Worm (Caenorhabditis elegans) whole organism, mixed stage, embryonic: ENCODE data around the gene F38H4.5.
A peak's percentile ranks its signal among the peaks of the same experiment; 100 is the strongest.

Source experiments
- M03D4.4 ChIP-seq: sonication (generic microtip); optimal IDR thresholded peaks from 2 replicates; lab custom pipeline; 2017; ENCODE audit warnings: mild to moderate bottlenecking, missing genetic modification characterization, missing compliant biosample characterization
- bed-3 ChIP-seq: fragments of 200-800 bp; sonication (Bioruptor generic); optimal IDR thresholded peaks from 3 replicates; lab custom pipeline; 2018; ENCODE audit warnings: mild to moderate bottlenecking, missing genetic modification characterization, moderate library complexity, missing compliant biosample characterization
- blmp-1 ChIP-seq: fragments of 150-350 bp; optimal IDR thresholded peaks from 2 replicates; lab custom pipeline; 2014; ENCODE audit warnings: missing biosample characterization, missing genetic modification characterization
- ceh-39 ChIP-seq: fragments of 150-350 bp; optimal IDR thresholded peaks from 2 replicates; lab custom pipeline; 2014; ENCODE audit warnings: missing biosample characterization, missing genetic modification characterization
- ceh-43 ChIP-seq: fragments of 200-800 bp; sonication (Bioruptor generic); optimal IDR thresholded peaks from 2 replicates; lab custom pipeline; 2018; ENCODE audit warnings: mild to moderate bottlenecking, missing genetic modification characterization, moderate library complexity, missing compliant biosample characterization
- ceh-83 ChIP-seq: fragments of 200-800 bp; sonication (Bioruptor generic); optimal IDR thresholded peaks from 2 replicates; lab custom pipeline; 2018; ENCODE audit warnings: mild to moderate bottlenecking, missing genetic modification characterization, missing compliant biosample characterization
- ces-1 ChIP-seq: fragments of 150-350 bp; optimal IDR thresholded peaks from 2 replicates; lab custom pipeline; 2014; ENCODE audit warnings: missing biosample characterization, missing genetic modification reagents, missing genetic modification characterization
- cnd-1 ChIP-seq: fragments of 200-800 bp; sonication (Bioruptor generic); optimal IDR thresholded peaks from 2 replicates; lab custom pipeline; 2018; ENCODE audit warnings: mild to moderate bottlenecking, missing genetic modification characterization, missing compliant biosample characterization
- drap-1 ChIP-seq: fragments of 200-800 bp; sonication (Bioruptor generic); optimal IDR thresholded peaks from 3 replicates; lab custom pipeline; 2018; ENCODE audit warnings: mild to moderate bottlenecking, missing genetic modification characterization, missing compliant biosample characterization
- elt-3 ChIP-seq: fragments of 150-350 bp; optimal IDR thresholded peaks from 2 replicates; lab custom pipeline; 2014; ENCODE audit warnings: missing biosample characterization, missing genetic modification characterization
- flh-1 ChIP-seq: fragments of 200-800 bp; sonication (Bioruptor generic); optimal IDR thresholded peaks from 2 replicates; lab custom pipeline; 2018; ENCODE audit warnings: mild to moderate bottlenecking, missing genetic modification characterization, moderate library complexity, missing compliant biosample characterization
- ham-2 ChIP-seq: fragments of 200-800 bp; sonication (Bioruptor generic); optimal IDR thresholded peaks from 2 replicates; lab custom pipeline; 2018; ENCODE audit warnings: mild to moderate bottlenecking, missing genetic modification characterization, missing compliant biosample characterization
- hlh-1 ChIP-seq: fragments of 150-350 bp; optimal IDR thresholded peaks from 2 replicates; lab custom pipeline; 2014; ENCODE audit warnings: missing biosample characterization, missing genetic modification reagents, missing genetic modification characterization
- lin-13 ChIP-seq: fragments of 150-350 bp; optimal IDR thresholded peaks from 2 replicates; lab custom pipeline; 2014; ENCODE audit warnings: missing biosample characterization, missing genetic modification characterization
- lin-32 ChIP-seq: fragments of 200-800 bp; sonication (Bioruptor generic); optimal IDR thresholded peaks from 2 replicates; lab custom pipeline; 2018; ENCODE audit warnings: mild to moderate bottlenecking, missing genetic modification characterization, missing compliant biosample characterization
- lsy-2 ChIP-seq: fragments of 150-350 bp; optimal IDR thresholded peaks from 2 replicates; lab custom pipeline; 2014; ENCODE audit warnings: missing biosample characterization, missing genetic modification characterization
- mab-5 ChIP-seq: fragments of 150-350 bp; optimal IDR thresholded peaks from 2 replicates; lab custom pipeline; 2014; ENCODE audit warnings: missing biosample characterization, missing genetic modification characterization
- mep-1 ChIP-seq: fragments of 150-350 bp; optimal IDR thresholded peaks from 2 replicates; lab custom pipeline; 2017; ENCODE audit warnings: missing biosample characterization, missing genetic modification reagents, missing genetic modification characterization, inconsistent platforms
- mls-2 ChIP-seq: sonication (generic microtip); optimal IDR thresholded peaks from 2 replicates; lab custom pipeline; 2016; ENCODE audit warnings: mild to moderate bottlenecking, missing genetic modification characterization, moderate library complexity, missing compliant biosample characterization
- nhr-12 ChIP-seq: fragments of 150-350 bp; optimal IDR thresholded peaks from 2 replicates; lab custom pipeline; 2014; ENCODE audit warnings: missing biosample characterization, missing genetic modification characterization
- nhr-2 ChIP-seq: fragments of 150-350 bp; optimal IDR thresholded peaks from 2 replicates; lab custom pipeline; 2014; ENCODE audit warnings: missing biosample characterization, missing genetic modification characterization
- nhr-237 ChIP-seq: fragments of 150-350 bp; optimal IDR thresholded peaks from 2 replicates; lab custom pipeline; 2014; ENCODE audit warnings: missing biosample characterization, missing genetic modification characterization
- nhr-76 ChIP-seq: sonication (generic microtip); optimal IDR thresholded peaks from 2 replicates; lab custom pipeline; 2017; ENCODE audit warnings: missing biosample characterization, missing genetic modification characterization
- pha-4 ChIP-seq: fragments of 150-350 bp; optimal IDR thresholded peaks from 2 replicates; lab custom pipeline; 2018; ENCODE audit warnings: missing biosample characterization, missing genetic modification reagents, missing genetic modification characterization
- sem-2 ChIP-seq: fragments of 200-800 bp; sonication (Bioruptor generic); optimal IDR thresholded peaks from 2 replicates; lab custom pipeline; 2018; ENCODE audit warnings: mild to moderate bottlenecking, missing genetic modification characterization, missing compliant biosample characterization
- snpc-4 ChIP-seq: fragments of 150-350 bp; optimal IDR thresholded peaks from 2 replicates; lab custom pipeline; 2014; ENCODE audit warnings: missing biosample characterization, missing genetic modification characterization
- sptf-1 ChIP-seq: sonication (generic microtip); optimal IDR thresholded peaks from 2 replicates; lab custom pipeline; 2017; ENCODE audit warnings: mild to moderate bottlenecking, missing genetic modification characterization, moderate library complexity, missing compliant biosample characterization
- tbx-8 ChIP-seq: fragments of 200-800 bp; sonication (Bioruptor generic); optimal IDR thresholded peaks from 2 replicates; lab custom pipeline; 2018; ENCODE audit warnings: mild to moderate bottlenecking, missing genetic modification characterization, moderate library complexity, missing compliant biosample characterization
- unc-120 ChIP-seq: sonication (generic microtip); optimal IDR thresholded peaks from 2 replicates; lab custom pipeline; 2017; ENCODE audit warnings: missing genetic modification characterization, missing compliant biosample characterization; ENCODE audit not compliant: poor library complexity, severe bottlenecking
- unc-39 ChIP-seq: fragments of 150-350 bp; optimal IDR thresholded peaks from 2 replicates; lab custom pipeline; 2014; ENCODE audit warnings: missing biosample characterization, missing genetic modification characterization
- unc-62 ChIP-seq: fragments of 150-350 bp; optimal IDR thresholded peaks from 2 replicates; lab custom pipeline; 2014; ENCODE audit warnings: missing biosample characterization, missing genetic modification reagents, missing genetic modification characterization
- zip-8 ChIP-seq: fragments of 150-350 bp; optimal IDR thresholded peaks from 2 replicates; lab custom pipeline; 2014; ENCODE audit warnings: missing biosample characterization, missing genetic modification characterization
- ztf-11 ChIP-seq: fragments of 150-350 bp; optimal IDR thresholded peaks from 2 replicates; lab custom pipeline; 2014; ENCODE audit warnings: missing biosample characterization, missing genetic modification characterization

The F38H4.5 gene

ce11 chrIV:11812017-11812416, 40.0 kb upstream of the F38H4.5 start:
- no peak for TF ChIP-seq snpc-4 (tag; lab: Kevin White, UChicago)
- TF ChIP-seq zip-8 (tag; lab: Kevin White, UChicago): no peak
- no peak for TF ChIP-seq ztf-11 (tag; lab: Kevin White, UChicago)
- no peak for TF ChIP-seq unc-39 (tag; lab: Kevin White, UChicago)
- no peak for TF ChIP-seq lsy-2 (tag; lab: Kevin White, UChicago)
- TF ChIP-seq nhr-237: no peak
- TF ChIP-seq mab-5 (tag; lab: Kevin White, UChicago): no peak
- TF ChIP-seq nhr-12 (tag; lab: Kevin White, UChicago): no peak
- TF ChIP-seq ces-1: no peak
- no peak for TF ChIP-seq blmp-1 (tag; lab: Kevin White, UChicago)
- TF ChIP-seq sptf-1: no peak
- no peak for TF ChIP-seq nhr-2 (tag; lab: Kevin White, UChicago)

ce11 chrIV:11813901-11814300, 38.1 kb upstream of the F38H4.5 start, which contains the start of gene M117.1:
Gene M117.1, plus strand, starts transcription at chrIV:11814247.
- no peak for TF ChIP-seq drap-1 (GFP tag; lab: Kevin White, UChicago)
- peak; percentile 34 for TF ChIP-seq hlh-1 (tag; lab: Kevin White, UChicago)

- TF ChIP-seq mls-2 (peak; percentile 17), lin-13 (no peak)
Observed at ce11 chrIV:11820067-11820913, 31.7 kb upstream of the F38H4.5 start.

DNA sequence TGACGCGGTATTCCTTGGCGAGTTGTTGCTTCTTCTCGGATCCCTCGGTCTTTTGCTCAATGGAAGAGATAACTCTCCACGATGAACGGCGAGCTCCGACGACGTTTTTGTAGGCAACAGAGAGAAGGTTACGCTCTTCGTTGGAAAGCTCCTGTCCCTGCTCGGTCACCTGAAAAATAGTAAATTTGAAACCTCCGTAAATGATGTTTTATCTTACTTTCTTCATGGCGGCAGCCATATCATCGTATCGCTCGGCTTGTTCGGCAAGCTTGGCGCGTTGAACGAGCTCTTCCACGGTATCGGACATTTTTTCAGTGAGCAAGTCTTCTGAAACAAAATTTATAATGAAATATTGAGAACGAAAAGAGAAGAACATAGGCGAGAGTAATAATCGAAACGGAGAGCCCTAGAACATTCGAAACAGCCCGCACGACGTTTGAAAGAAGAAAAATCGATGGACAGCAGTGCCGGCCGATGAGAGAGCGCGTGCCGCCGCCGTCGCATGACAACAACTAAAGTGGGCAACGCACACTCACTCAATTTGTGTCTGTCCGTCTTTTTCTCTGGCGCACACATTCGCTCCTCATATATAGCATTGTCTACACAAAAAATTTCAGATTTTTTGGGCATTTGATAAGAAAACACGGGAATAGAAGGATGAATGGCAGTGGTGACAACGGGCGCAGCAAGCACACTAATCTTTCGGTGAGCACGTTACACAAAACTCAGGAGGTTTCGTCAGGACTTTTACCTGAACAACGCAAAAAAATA, 30.2 kb upstream of the F38H4.5 start, which contains the start of the genes par-5 and M117.3:
Gene par-5, minus strand, starts transcription at position 334 of the 771 bp plus-strand sequence.
Gene M117.3, plus strand, starts transcription at position 616 of the 771 bp plus-strand sequence.
- TF ChIP-seq nhr-237: no peak
- no peak for TF ChIP-seq sem-2
- no peak for TF ChIP-seq zip-8 (tag; lab: Kevin White, UChicago)
- no peak for TF ChIP-seq nhr-2 (tag; lab: Kevin White, UChicago)
- TF ChIP-seq ztf-11 (tag; lab: Kevin White, UChicago): no peak
- TF ChIP-seq lin-13: no peak
- no peak for TF ChIP-seq M03D4.4
- TF ChIP-seq sptf-1: peak; percentile 29
- peak; percentile 75 for TF ChIP-seq mls-2
- TF ChIP-seq drap-1 (GFP tag; lab: Kevin White, UChicago): no peak
- no peak for TF ChIP-seq bed-3
- peak; percentile 28 for TF ChIP-seq lsy-2 (tag; lab: Kevin White, UChicago)
- no peak for TF ChIP-seq ceh-83 (GFP tag; lab: Kevin White, UChicago)
- peak; percentile 81 for TF ChIP-seq ces-1
- TF ChIP-seq unc-39 (tag; lab: Kevin White, UChicago): no peak
- no peak for TF ChIP-seq ceh-43 (GFP tag; lab: Kevin White, UChicago)
- no peak for TF ChIP-seq tbx-8
- no peak for TF ChIP-seq nhr-12 (tag; lab: Kevin White, UChicago)
- peak; percentile 73 for TF ChIP-seq unc-120
- TF ChIP-seq mab-5 (tag; lab: Kevin White, UChicago): no peak
- no peak for TF ChIP-seq elt-3 (tag; lab: Kevin White, UChicago)
- TF ChIP-seq unc-62 (GFP tag; lab: Kevin White, UChicago): peak; percentile 9
- no peak for TF ChIP-seq blmp-1 (tag; lab: Kevin White, UChicago)
- no peak for TF ChIP-seq lin-32
- no peak for TF ChIP-seq mep-1 (tag; lab: Kevin White, UChicago)
- TF ChIP-seq snpc-4 (tag; lab: Kevin White, UChicago): no peak
- TF ChIP-seq ham-2 (GFP tag; lab: Kevin White, UChicago): no peak
- no peak for TF ChIP-seq ceh-39 (tag; lab: Kevin White, UChicago)
- no peak for TF ChIP-seq flh-1 (GFP tag; lab: Kevin White, UChicago)
- TF ChIP-seq nhr-76 (tag; lab: Kevin White, UChicago): no peak
- TF ChIP-seq pha-4 (tag; lab: Kevin White, UChicago): no peak
- TF ChIP-seq cnd-1 (tag; lab: Kevin White, UChicago): peak; percentile 49
